Worm (Caenorhabditis elegans): Measurements from ENCODE around the gene hlh-32.

The hlh-32 gene

ce11 chrIV:16132164-16132563, at the start of gene hlh-32:
hlh-32 (plus strand) TSS chrIV:16132464.
- TF ChIP-seq lin-39 (tag; optimal IDR thresholded peaks at IDR 0.05) (no peak), spr-3 (GFP tag; optimal IDR thresholded peaks at IDR 0.05) (no peak), nhr-102 (tag; optimal IDR thresholded peaks at IDR 0.05) (no peak), saeg-2 (GFP tag; IDR thresholded peaks at IDR 0.05) (no peak), ztf-7 (tag; optimal IDR thresholded peaks at IDR 0.05) (no peak), sdz-12 (GFP tag; optimal IDR thresholded peaks at IDR 0.05) (no peak), vab-7 (GFP tag; IDR thresholded peaks at IDR 0.05) (no peak), daf-16 (GFP tag; optimal IDR thresholded peaks at IDR 0.05) (no peak), daf-16 (tag; optimal IDR thresholded peaks at IDR 0.05) (no peak), D1046.2 (GFP tag; IDR thresholded peaks at IDR 0.05) (no peak), ceh-20 (GFP tag; IDR thresholded peaks at IDR 0.05) (no peak), nhr-41 (GFP tag; IDR thresholded peaks at IDR 0.05) (no peak), dve-1 (tag; optimal IDR thresholded peaks at IDR 0.05; ENCODE audit: insufficient read depth) (no peak), ces-1 (GFP tag; optimal IDR thresholded peaks at IDR 0.05) (no peak), pqm-1 (tag; optimal IDR thresholded peaks at IDR 0.05) (no peak), tag-97 (GFP tag; IDR thresholded peaks at IDR 0.05) (no peak), aly-2 (tag; optimal IDR thresholded peaks at IDR 0.05) (no peak), zip-2 (tag; optimal IDR thresholded peaks at IDR 0.05) (no peak)

- TF ChIP-seq snpc-1.2 (GFP tag; IDR thresholded peaks at IDR 0.05), result peak; percentile 52
- peak; percentile 60 for TF ChIP-seq aha-1 (tag)
- TF ChIP-seq nhr-48 (tag; optimal IDR thresholded peaks at IDR 0.05), result no peak
- no peak for TF ChIP-seq T20F7.1 (GFP tag; optimal IDR thresholded peaks at IDR 0.05)
Observed at ce11 chrIV:16085690-16086089, 46.6 kb upstream of the hlh-32 start.

- TF ChIP-seq snpc-1.2 (GFP tag; IDR thresholded peaks at IDR 0.05) (peak; percentile 89), mdt-29 (GFP tag; IDR thresholded peaks at IDR 0.05) (0 out of 2 replicates have a peak, but pooled peaks have one; percentile 25)
Observed at ce11 chrIV:16112855-16113254, 19.4 kb upstream of the hlh-32 start.

ce11 chrIV:16119577-16119976, 12.7 kb upstream of the hlh-32 start:
- TF ChIP-seq vab-7 (GFP tag; IDR thresholded peaks at IDR 0.05) (no peak), snpc-1.2 (GFP tag; IDR thresholded peaks at IDR 0.05) (peak; percentile 63; the same call in 1 of the 2 replicates), spr-3 (GFP tag; optimal IDR thresholded peaks at IDR 0.05) (no peak), zfp-3 (GFP tag; conservative IDR thresholded peaks at IDR 0.05) (no peak), ZK546.5 (tag; optimal IDR thresholded peaks at IDR 0.05) (no peak)

- TF ChIP-seq spr-3 (GFP tag; optimal IDR thresholded peaks at IDR 0.05) (no peak), snpc-1.2 (GFP tag; IDR thresholded peaks at IDR 0.05) (peak; percentile 76)
Observed at ce11 chrIV:16125777-16126176, 6.5 kb upstream of the hlh-32 start.

- TF ChIP-seq T26A8.4 (GFP tag; IDR thresholded peaks at IDR 0.05), result no peak
- TF ChIP-seq Y105C5A.15 (GFP tag; IDR thresholded peaks at IDR 0.05), result no peak
- no peak for TF ChIP-seq unc-130 (GFP tag; optimal IDR thresholded peaks at IDR 0.05)
- no peak for TF ChIP-seq dve-1 (tag; optimal IDR thresholded peaks at IDR 0.05; ENCODE audit: insufficient read depth)
- no peak for TF ChIP-seq dpl-1 (GFP tag; optimal IDR thresholded peaks at IDR 0.05)
- no peak for TF ChIP-seq F10B5.3 (tag; optimal IDR thresholded peaks at IDR 0.05)
- no peak for TF ChIP-seq unc-39 (tag; optimal IDR thresholded peaks at IDR 0.05)
- TF ChIP-seq gei-8 (GFP tag; optimal IDR thresholded peaks at IDR 0.05), result no peak
- TF ChIP-seq ceh-32 (tag; optimal IDR thresholded peaks at IDR 0.05; ENCODE audit: poor library complexity), result no peak
- TF ChIP-seq ceh-62 (tag; optimal IDR thresholded peaks at IDR 0.05), result no peak
Observed at ce11 chrIV:16133776-16134175, 1.5 kb downstream of the hlh-32 start.
